Worm (Caenorhabditis elegans) whole organism, early embryonic: Measurements from ENCODE around the gene K09E4.1.

Experiments
- B0310.2 ChIP-seq: sonication (generic microtip); optimal IDR thresholded peaks from 2 replicates; lab custom pipeline; 2016; ENCODE audit warnings: mild to moderate bottlenecking, missing genetic modification characterization, missing compliant biosample characterization
- F13C5.2 ChIP-seq: sonication (generic microtip); optimal IDR thresholded peaks from 2 replicates; lab custom pipeline; 2017; ENCODE audit warnings: mild to moderate bottlenecking, missing genetic modification characterization, inconsistent platforms, missing compliant biosample characterization
- aly-1 ChIP-seq: sonication (generic microtip); optimal IDR thresholded peaks from 2 replicates; lab custom pipeline; 2016; ENCODE audit warnings: missing genetic modification characterization, missing compliant biosample characterization
- ama-1 ChIP-seq: fragments of 150-350 bp; optimal IDR thresholded peaks from 2 replicates; lab custom pipeline; 2014
- ceh-13 ChIP-seq: fragments of 200-800 bp; sonication (Bioruptor generic); optimal IDR thresholded peaks from 2 replicates; lab custom pipeline; 2018; ENCODE audit warnings: mild to moderate bottlenecking, missing genetic modification characterization, missing compliant biosample characterization
- ceh-36 ChIP-seq: sonication (generic microtip); optimal IDR thresholded peaks from 2 replicates; lab custom pipeline; 2016; ENCODE audit warnings: missing genetic modification characterization, inconsistent platforms, missing compliant biosample characterization
- ets-7 ChIP-seq: sonication (generic microtip); optimal IDR thresholded peaks from 2 replicates; lab custom pipeline; 2016; ENCODE audit warnings: missing genotype, missing genetic modification characterization, missing compliant biosample characterization
- flt-1 ChIP-seq: fragments of 200-800 bp; sonication (Bioruptor generic); IDR thresholded peaks from 2 replicates; pipeline ENCODE4 v1.3.6; 2022; ENCODE audit warnings: missing genetic modification characterization, missing compliant biosample characterization
- hmbx-1 ChIP-seq: sonication (generic microtip); optimal IDR thresholded peaks from 2 replicates; lab custom pipeline; 2016; ENCODE audit warnings: mild to moderate bottlenecking, missing genetic modification characterization, missing compliant biosample characterization
- hmg-4 ChIP-seq: fragments of 200-800 bp; sonication (Bioruptor generic); optimal IDR thresholded peaks from 2 replicates; lab custom pipeline; 2018; ENCODE audit warnings: mild to moderate bottlenecking, missing genetic modification characterization, missing compliant biosample characterization
- hnd-1 ChIP-seq: sonication (generic microtip); optimal IDR thresholded peaks from 2 replicates; lab custom pipeline; 2016; ENCODE audit warnings: missing genetic modification characterization, missing compliant biosample characterization
- pes-1 ChIP-seq: fragments of 200-800 bp; sonication (Bioruptor generic); IDR thresholded peaks from 2 replicates; pipeline ENCODE4 v1.3.6; 2022; ENCODE audit warnings: missing genetic modification reagents, missing genetic modification characterization, missing compliant biosample characterization
- scrt-1 ChIP-seq: fragments of 200-800 bp; sonication (Bioruptor generic); IDR thresholded peaks from 2 replicates; pipeline ENCODE4 v1.3.6; 2022; ENCODE audit warnings: missing genetic modification characterization, missing compliant biosample characterization
- sea-1 ChIP-seq: fragments of 200-800 bp; sonication (Bioruptor generic); conservative IDR thresholded peaks from 2 replicates; pipeline ENCODE4 v1.3.6; 2022; ENCODE audit warnings: missing genetic modification characterization, missing compliant biosample characterization
- tbx-11 ChIP-seq: fragments of 200-800 bp; sonication (Bioruptor generic); IDR thresholded peaks from 2 replicates; pipeline ENCODE4 v1.3.6; 2022; ENCODE audit warnings: missing genetic modification characterization, missing compliant biosample characterization
- tbx-37 ChIP-seq: fragments of 200-800 bp; sonication (Bioruptor generic); conservative IDR thresholded peaks from 2 replicates; pipeline ENCODE4 v1.3.6; 2022; ENCODE audit warnings: missing genetic modification reagents, missing genetic modification characterization, missing compliant biosample characterization
- tra-4 ChIP-seq: sonication (generic microtip); optimal IDR thresholded peaks from 2 replicates; lab custom pipeline; 2017; ENCODE audit warnings: missing genetic modification characterization, missing compliant biosample characterization

K09E4.1 gene

DNA sequence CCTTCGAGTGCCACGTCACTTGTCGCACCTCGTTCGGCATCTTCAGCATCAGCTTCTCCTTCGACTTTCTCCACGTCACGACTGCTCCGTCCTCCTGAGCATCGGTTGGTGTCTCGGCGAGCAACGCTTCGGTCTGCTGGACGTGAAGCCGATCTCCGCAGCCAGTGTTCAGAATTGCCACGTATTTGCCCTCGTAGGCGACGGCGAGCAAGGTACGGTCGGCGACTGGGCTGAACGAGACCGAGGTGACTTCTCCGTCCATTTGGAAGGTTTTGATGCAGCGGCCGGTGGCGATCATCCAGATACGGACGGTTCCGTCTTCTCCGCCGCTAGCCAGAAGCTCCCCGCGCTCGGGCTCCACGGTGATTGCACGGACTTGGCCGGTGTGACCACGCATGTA lies 14.6 kb downstream of the K09E4.1 start:
- TF ChIP-seq tbx-37, result no peak
- no peak for TF ChIP-seq tra-4 (tag; lab: Kevin White, UChicago)

- TF ChIP-seq ama-1 (no peak), hmg-4 (peak; percentile 79), hmbx-1 (tag; lab: Kevin White, UChicago) (no peak), hnd-1 (peak; percentile 6), scrt-1 (GFP tag; lab: Robert Waterston, UW) (no peak), ceh-36 (tag; lab: Kevin White, UChicago) (no peak), tbx-37 (peak; percentile 69), aly-1 (tag; lab: Kevin White, UChicago) (no peak), sea-1 (GFP tag; lab: Robert Waterston, UW) (no peak), pes-1 (GFP tag; lab: Robert Waterston, UW) (peak; percentile 76), ets-7 (tag; lab: Kevin White, UChicago) (no peak), tbx-11 (GFP tag; lab: Robert Waterston, UW) (no peak), flt-1 (GFP tag; lab: Robert Waterston, UW) (peak; percentile 50; the same call in 1 of the 2 replicates), ceh-13 (GFP tag; lab: Kevin White, UChicago) (no peak), F13C5.2 (tag; lab: Kevin White, UChicago) (peak; percentile 86), B0310.2 (tag; lab: Kevin White, UChicago) (no peak), tra-4 (tag; lab: Kevin White, UChicago) (no peak)
These were observed 16.7 kb downstream of the K09E4.1 start, which contains the start of gene Y48B6A.1 for ce11 chrII:14154357-14154756. Gene Y48B6A.1, minus strand, starts transcription at chrII:14154373.

- no peak for TF ChIP-seq ceh-36 (tag; lab: Kevin White, UChicago)
- 0 out of 2 replicates have a peak, but pooled peaks have one; percentile 20 for TF ChIP-seq scrt-1 (GFP tag; lab: Robert Waterston, UW)
- no peak for TF ChIP-seq hmg-4
- no peak for TF ChIP-seq tra-4 (tag; lab: Kevin White, UChicago)
- TF ChIP-seq ama-1, result peak; percentile 49
These were observed 17.8 kb downstream of the K09E4.1 start, which contains the start of the genes rpl-43 and xrn-2 for ce11 chrII:14155259-14156023. Gene rpl-43, plus strand, starts transcription at chrII:14155294. Gene xrn-2, plus strand, starts transcription at chrII:14155768.

- TF ChIP-seq scrt-1 (GFP tag; lab: Robert Waterston, UW), result 0 out of 2 replicates have a peak, but pooled peaks have one; percentile 56
- TF ChIP-seq pes-1 (GFP tag; lab: Robert Waterston, UW), result no peak
- TF ChIP-seq ama-1, result no peak
- no peak for TF ChIP-seq aly-1 (tag; lab: Kevin White, UChicago)
- no peak for TF ChIP-seq tra-4 (tag; lab: Kevin White, UChicago)
- no peak for TF ChIP-seq flt-1 (GFP tag; lab: Robert Waterston, UW)
- no peak for TF ChIP-seq ceh-36 (tag; lab: Kevin White, UChicago)
- no peak for TF ChIP-seq B0310.2 (tag; lab: Kevin White, UChicago)
These were observed 27.8 kb downstream of the K09E4.1 start for ce11 chrII:14165430-14165929.

ce11 chrII:14171558-14171957 lies 33.9 kb downstream of the K09E4.1 start, which contains the start of gene eat-2:
Gene eat-2, minus strand, starts transcription at chrII:14171658.
- TF ChIP-seq hmbx-1 (tag; lab: Kevin White, UChicago) (no peak), sea-1 (GFP tag; lab: Robert Waterston, UW) (no peak), ets-7 (tag; lab: Kevin White, UChicago) (no peak), tbx-11 (GFP tag; lab: Robert Waterston, UW) (no peak), ama-1 (no peak), hnd-1 (no peak), B0310.2 (tag; lab: Kevin White, UChicago) (no peak), flt-1 (GFP tag; lab: Robert Waterston, UW) (no peak), hmg-4 (no peak), F13C5.2 (tag; lab: Kevin White, UChicago) (no peak)

- TF ChIP-seq tbx-37 (no peak), hmbx-1 (tag; lab: Kevin White, UChicago) (no peak), pes-1 (GFP tag; lab: Robert Waterston, UW) (no peak), flt-1 (GFP tag; lab: Robert Waterston, UW) (no peak), ets-7 (tag; lab: Kevin White, UChicago) (no peak), sea-1 (GFP tag; lab: Robert Waterston, UW) (no peak), B0310.2 (tag; lab: Kevin White, UChicago) (no peak), ama-1 (no peak), ceh-36 (tag; lab: Kevin White, UChicago) (no peak), scrt-1 (GFP tag; lab: Robert Waterston, UW) (no peak), tra-4 (tag; lab: Kevin White, UChicago) (no peak), hmg-4 (no peak), F13C5.2 (tag; lab: Kevin White, UChicago) (no peak), tbx-11 (GFP tag; lab: Robert Waterston, UW) (no peak), hnd-1 (no peak), ceh-13 (GFP tag; lab: Kevin White, UChicago) (no peak)
These were observed 35.5 kb downstream of the K09E4.1 start for ce11 chrII:14173176-14173575.

- TF ChIP-seq scrt-1 (GFP tag; lab: Robert Waterston, UW) (no peak), B0310.2 (tag; lab: Kevin White, UChicago) (no peak), ama-1 (no peak), hnd-1 (no peak), hmbx-1 (tag; lab: Kevin White, UChicago) (no peak), tbx-11 (GFP tag; lab: Robert Waterston, UW) (no peak), sea-1 (GFP tag; lab: Robert Waterston, UW) (no peak), hmg-4 (no peak), pes-1 (GFP tag; lab: Robert Waterston, UW) (no peak), aly-1 (tag; lab: Kevin White, UChicago) (no peak), ceh-36 (tag; lab: Kevin White, UChicago) (no peak), flt-1 (GFP tag; lab: Robert Waterston, UW) (no peak), tbx-37 (no peak), ets-7 (tag; lab: Kevin White, UChicago) (no peak), tra-4 (tag; lab: Kevin White, UChicago) (no peak), ceh-13 (GFP tag; lab: Kevin White, UChicago) (no peak), F13C5.2 (tag; lab: Kevin White, UChicago) (no peak)
These were observed 37.5 kb downstream of the K09E4.1 start, which contains the start of gene Y48B6A.5 for ce11 chrII:14175099-14175498. Gene Y48B6A.5, minus strand, starts transcription at chrII:14175199.
